Worm (Caenorhabditis elegans) whole organism, L1 larva: ENCODE data around the gene Y41E3.1.
"Not testable (repeated sequence)": the region's sequence is repeated elsewhere in the genome, so short reads cannot be mapped to it uniquely, and the experiment has no call there.

ENCODE experiments used
- C04F5.9 ChIP-seq: sonication (generic microtip); optimal IDR thresholded peaks from 2 replicates; lab custom pipeline; 2016; ENCODE audit warnings: missing genetic modification characterization, missing compliant biosample characterization
- blmp-1 ChIP-seq: fragments of 150-350 bp; optimal IDR thresholded peaks from 2 replicates; lab custom pipeline; 2014; ENCODE audit warnings: missing biosample characterization, missing genetic modification characterization
- dpl-1 ChIP-seq, 3 experiments: fragments of 150-350 bp in 2 of 3; sonication (generic microtip) in 1 of 3; optimal IDR thresholded peaks; 2 replicates each; lab custom pipeline; 2014 to 2017; ENCODE audit warnings: missing biosample characterization in 3 of 3, missing genetic modification characterization in 3 of 3, missing genetic modification reagents in 3 of 3
- efl-1 ChIP-seq, 4 experiments: fragments of 150-350 bp; optimal IDR thresholded peaks in 3 of 4; peaks in 1 of 4; 1 replicate in 1 of 4; 2 replicates in 3 of 4; lab custom pipeline; 2014; ENCODE audit warnings: missing biosample characterization in 2 of 4, missing genetic modification characterization in 2 of 4, missing genetic modification reagents in 2 of 4
- egl-13 ChIP-seq: sonication (generic microtip); optimal IDR thresholded peaks from 2 replicates; lab custom pipeline; 2016; ENCODE audit warnings: missing genotype, missing genetic modification reagents, missing genetic modification characterization, missing compliant biosample characterization
- egl-27 ChIP-seq, 2 experiments: fragments of 150-350 bp in 1 of 2; sonication (generic microtip); optimal IDR thresholded peaks; 3 replicates each; lab custom pipeline; 2017 to 2018; ENCODE audit warnings: missing biosample characterization in 2 of 2, missing genetic modification characterization in 2 of 2, missing genetic modification reagents in 2 of 2
- fkh-10 ChIP-seq: sonication (generic microtip); optimal IDR thresholded peaks from 2 replicates; lab custom pipeline; 2017; ENCODE audit warnings: missing biosample characterization, missing genetic modification reagents, missing genetic modification characterization
- fkh-8 ChIP-seq: sonication (generic microtip); optimal IDR thresholded peaks from 2 replicates; lab custom pipeline; 2016; ENCODE audit warnings: mild to moderate bottlenecking, missing genetic modification characterization, missing compliant biosample characterization
- hlh-4 ChIP-seq: sonication (generic microtip); optimal IDR thresholded peaks from 2 replicates; lab custom pipeline; 2016; ENCODE audit warnings: mild to moderate bottlenecking, missing genetic modification characterization, missing compliant biosample characterization
- hpl-2 ChIP-seq: fragments of 150-350 bp; optimal IDR thresholded peaks from 2 replicates; lab custom pipeline; 2014; ENCODE audit warnings: missing biosample characterization, missing genetic modification reagents, missing genetic modification characterization
- jun-1 ChIP-seq: fragments of 150-350 bp; optimal IDR thresholded peaks from 2 replicates; lab custom pipeline; 2014; ENCODE audit warnings: missing biosample characterization, missing genetic modification reagents, missing genetic modification characterization
- lin-15B ChIP-seq: fragments of 150-350 bp; sonication (generic microtip); optimal IDR thresholded peaks from 3 replicates; lab custom pipeline; 2014; ENCODE audit warnings: missing biosample characterization, missing genetic modification characterization
- mef-2 ChIP-seq: fragments of 150-350 bp; optimal IDR thresholded peaks from 2 replicates; lab custom pipeline; 2014; ENCODE audit warnings: missing biosample characterization, missing genetic modification characterization
- nhr-71 ChIP-seq: sonication (generic microtip); optimal IDR thresholded peaks from 2 replicates; lab custom pipeline; 2016; ENCODE audit warnings: mild to moderate bottlenecking, missing genetic modification characterization, moderate library complexity, missing compliant biosample characterization
- sup-37 ChIP-seq: fragments of 200-800 bp; sonication (Bioruptor generic); optimal IDR thresholded peaks from 2 replicates; lab custom pipeline; 2018; ENCODE audit warnings: mild to moderate bottlenecking, missing genetic modification characterization, missing compliant biosample characterization
- unc-86 ChIP-seq: sonication (generic microtip); optimal IDR thresholded peaks from 2 replicates; lab custom pipeline; 2016; ENCODE audit warnings: missing genetic modification characterization, missing compliant biosample characterization
- zip-4 ChIP-seq: fragments of 200-800 bp; sonication (Bioruptor generic); optimal IDR thresholded peaks from 2 replicates; lab custom pipeline; 2018; ENCODE audit warnings: mild to moderate bottlenecking, missing genetic modification characterization, moderate library complexity, missing compliant biosample characterization

Gene Y41E3.1

DNA sequence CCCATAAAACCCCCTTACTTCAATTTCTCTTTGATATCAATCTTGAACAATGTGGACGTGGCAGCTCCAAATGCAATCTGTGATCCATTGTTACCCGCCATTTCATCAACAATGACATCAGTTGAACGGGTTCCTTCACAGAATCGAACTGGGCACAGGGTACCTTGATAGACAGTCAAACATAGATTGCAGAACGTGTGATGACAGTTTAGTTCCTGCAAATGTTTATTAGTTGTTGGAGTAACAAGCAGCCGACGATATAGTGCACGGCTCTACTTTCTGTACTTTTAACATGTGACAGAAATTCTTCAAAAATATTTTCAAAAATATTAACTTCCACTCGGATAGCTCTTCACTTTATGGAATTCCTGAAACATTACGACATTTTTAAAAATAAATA lies 14.4 kb downstream of the Y41E3.1 start, which contains the start of gene Y57G11C.48 (continued):
- no peak for TF ChIP-seq zip-4 (GFP tag; lab: Kevin White, UChicago)
- TF ChIP-seq, all 84 proteins: peak for 0

DNA sequence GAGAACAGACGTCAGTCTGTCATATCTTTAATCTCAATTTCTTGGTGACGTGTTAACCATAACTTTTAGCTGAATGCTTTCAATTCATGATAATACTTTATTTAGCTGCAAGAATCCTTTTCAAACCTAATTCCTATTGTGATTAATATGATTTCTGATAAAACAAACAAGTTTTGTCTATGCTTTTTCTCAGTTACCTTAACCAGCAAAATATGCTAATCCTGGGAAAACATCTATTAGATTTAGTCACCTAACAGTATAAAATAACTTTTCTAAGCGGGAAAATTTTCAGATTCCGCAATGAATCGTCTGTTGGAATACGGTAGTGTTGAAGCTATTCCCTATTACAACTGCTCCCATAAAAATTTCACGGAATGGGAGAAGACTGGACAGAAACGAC lies 20.1 kb downstream of the Y41E3.1 start, which contains the start of gene Y57G11C.30:
Y57G11C.30 (plus strand) TSS at position 301 of the 400 bp plus-strand sequence.
- not testable (repeated sequence) for TF ChIP-seq blmp-1; sup-37 (GFP tag; lab: Kevin White, UChicago); unc-86 (tag; lab: Kevin White, UChicago)

DNA sequence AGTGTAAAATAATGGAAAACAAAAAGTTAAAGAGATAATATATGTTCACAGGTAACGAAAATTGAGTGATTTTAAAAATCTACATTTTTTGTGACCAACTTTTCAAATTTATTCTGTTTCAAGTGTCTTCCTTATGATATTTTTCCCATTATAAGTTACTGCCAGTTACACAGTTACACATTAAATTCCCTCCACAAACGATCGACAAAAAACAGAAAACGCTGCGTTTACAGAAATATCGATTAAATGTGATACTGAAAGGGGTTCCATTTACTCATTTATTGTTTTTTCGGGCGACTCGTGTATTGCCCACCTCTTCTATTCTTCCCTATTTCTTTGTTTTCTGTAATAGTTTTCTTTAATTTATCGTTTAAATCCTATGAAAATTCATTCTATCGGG lies 21.7 kb downstream of the Y41E3.1 start, which contains the start of gene Y57G11C.1144:
Y57G11C.1144 (plus strand) TSS at position 301 of the 400 bp plus-strand sequence.
- TF ChIP-seq lin-15B (tag; lab: Kevin White, UChicago) = no peak

DNA sequence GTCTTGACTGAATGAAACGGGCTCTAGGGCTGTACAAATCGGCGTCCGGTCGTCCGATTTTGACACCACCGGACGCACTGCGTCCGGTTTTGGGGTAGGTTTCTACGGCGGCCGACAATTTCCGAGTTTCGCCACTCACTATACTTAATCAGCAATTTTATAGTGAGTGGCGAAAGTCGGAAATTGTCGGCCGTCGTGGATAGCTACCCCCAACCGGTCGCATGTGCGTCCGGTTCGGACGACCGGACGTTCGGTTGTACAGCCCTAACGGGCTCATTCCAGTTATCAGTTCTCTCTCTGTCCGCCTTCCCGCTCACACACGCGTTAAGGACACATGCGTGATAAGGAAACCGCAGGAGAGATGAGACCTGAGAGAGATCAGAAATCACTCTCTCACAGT lies 26.0 kb downstream of the Y41E3.1 start, which contains the start of gene Y57G11C.1131:
Y57G11C.1131 (plus strand) TSS at position 333 of the 400 bp plus-strand sequence.
- no peak for TF ChIP-seq hlh-4 (tag; lab: Kevin White, UChicago)
- TF ChIP-seq efl-1 (optimal IDR thresholded peaks at IDR 0.05; lab: Kevin White, UChicago) = no peak
- TF ChIP-seq efl-1 (GFP tag; optimal IDR thresholded peaks at IDR 0.05 in 1 of 2; lab: Kevin White, UChicago) = peak in 1 of 2 experiments; percentile 70

DNA sequence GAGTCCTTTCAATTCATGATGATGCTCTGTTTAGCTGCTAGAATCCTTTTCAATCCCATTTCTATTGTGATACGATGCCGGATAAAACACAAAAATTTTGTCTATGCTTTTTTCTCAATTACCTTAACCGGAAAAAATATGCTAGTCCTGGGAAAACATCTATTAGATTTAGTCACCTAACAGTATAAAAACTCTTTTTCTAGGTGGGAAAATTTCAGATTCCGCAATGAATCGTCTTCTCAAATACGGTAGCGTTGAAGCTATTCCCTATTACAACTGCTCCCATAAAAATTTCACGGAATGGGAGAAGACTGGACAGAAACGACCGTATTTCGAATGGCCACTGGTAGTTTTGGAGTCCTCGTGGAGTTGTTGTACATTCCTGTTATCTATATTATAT lies 29.3 kb downstream of the Y41E3.1 start, which contains the start of gene Y57G11C.28:
Y57G11C.28 (plus strand) TSS at position 301 of the 400 bp plus-strand sequence.
- TF ChIP-seq egl-13 (tag; lab: Kevin White, UChicago) (no peak), jun-1 (tag; lab: Kevin White, UChicago) (no peak), fkh-10 (no peak), dpl-1 (GFP tag; optimal IDR thresholded peaks at IDR 0.05; lab: Kevin White, UChicago) (no peak), mef-2 (tag; lab: Kevin White, UChicago) (no peak), C04F5.9 (tag; lab: Kevin White, UChicago) (no peak)

DNA sequence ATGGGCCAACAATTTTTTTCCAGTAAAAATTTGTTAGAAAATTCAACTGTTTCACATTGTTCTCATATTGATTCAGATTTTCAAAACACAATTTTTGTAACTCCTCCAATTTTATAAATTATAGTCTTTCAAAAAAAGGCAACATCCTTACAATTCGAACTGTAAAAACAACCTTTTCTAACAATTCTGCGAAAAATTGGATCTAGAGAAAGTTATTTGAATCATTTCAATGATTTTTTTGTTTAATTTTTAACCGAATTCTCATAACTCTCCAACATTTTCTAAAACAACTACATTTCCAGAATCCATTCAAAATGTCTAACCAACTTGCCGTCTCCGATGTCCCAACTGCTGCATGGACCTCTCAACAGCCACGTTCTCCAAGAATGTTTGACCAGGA lies 39.4 kb downstream of the Y41E3.1 start, which contains the start of gene ccch-5:
ccch-5 (plus strand) TSS at position 301 of the 400 bp plus-strand sequence.
- TF ChIP-seq nhr-71 (tag; lab: Kevin White, UChicago) (no peak), egl-27 (tag; optimal IDR thresholded peaks at IDR 0.05; lab: Kevin White, UChicago) (no peak)
- TF ChIP-seq, all 84 proteins: peak for 0

DNA sequence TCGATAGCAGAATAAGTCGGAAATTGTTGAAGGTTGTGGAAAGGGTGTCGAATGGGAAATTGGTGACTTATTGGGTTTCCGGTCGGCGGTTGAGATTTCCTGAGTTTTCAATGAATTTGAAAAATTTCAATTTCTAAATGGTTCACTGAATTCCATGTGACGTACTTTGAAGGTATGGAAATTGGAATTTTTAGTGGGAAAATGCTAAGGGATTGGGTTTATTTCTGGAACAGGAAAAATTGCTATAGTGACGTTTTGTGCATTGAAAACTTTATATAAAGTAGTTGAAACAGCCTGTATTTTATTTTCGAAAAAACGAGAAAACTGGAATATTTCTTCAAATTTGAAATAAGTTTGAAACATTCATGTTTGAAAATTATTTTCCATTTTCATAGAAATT lies 49.1 kb downstream of the Y41E3.1 start, which contains the start of gene pnc-2:
pnc-2 (minus strand) TSS at position 101 of the 400 bp plus-strand sequence.
- TF ChIP-seq fkh-8 (tag; lab: Kevin White, UChicago) (peak; percentile 19), hpl-2 (GFP tag; lab: Kevin White, UChicago) (no peak)
